Worm (Caenorhabditis elegans): Measurements from ENCODE around the gene Y37E11B.1.

DNA sequence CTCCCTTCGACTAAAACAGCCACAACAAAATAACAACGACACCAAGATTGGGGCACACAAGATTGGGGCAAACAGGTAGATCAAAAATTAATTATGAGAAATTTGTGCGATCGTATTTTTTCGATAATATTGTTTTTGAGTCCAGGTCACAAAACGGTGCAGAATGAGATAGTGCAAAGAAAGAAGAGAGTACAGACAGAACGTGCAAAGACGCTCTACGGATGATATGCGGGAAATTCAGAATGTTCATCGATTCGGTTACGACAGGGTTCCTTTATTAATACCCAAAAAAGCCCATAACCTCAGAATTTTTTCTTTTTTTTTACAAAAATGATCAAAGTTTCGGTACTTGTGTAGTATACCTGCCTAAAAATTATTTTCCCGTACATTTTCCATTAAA is 40.2 kb upstream of the Y37E11B.1 start:
- TF ChIP-seq ama-1 (optimal IDR thresholded peaks at IDR 0.05) = no peak
- no peak for TF ChIP-seq C08G9.2 (tag; optimal IDR thresholded peaks at IDR 0.05)
